Worm (Caenorhabditis elegans) whole organism, young adult: ENCODE data around the gene lgc-26.

Experiments
- B0261.1 ChIP-seq: sonication (generic microtip); optimal IDR thresholded peaks from 2 replicates; lab custom pipeline; 2016; ENCODE audit warnings: mild to moderate bottlenecking, missing genetic modification characterization, moderate library complexity, missing compliant biosample characterization
- C17E4.6 ChIP-seq: fragments of 200-800 bp; sonication (Bioruptor generic); IDR thresholded peaks from 2 replicates; pipeline ENCODE4 v1.3.6; 2022; ENCODE audit warnings: missing genetic modification reagents, missing genetic modification characterization, missing compliant biosample characterization
- F49E8.2 ChIP-seq: sonication (generic microtip); optimal IDR thresholded peaks from 3 replicates; lab custom pipeline; 2017; ENCODE audit warnings: missing genetic modification characterization, mild to moderate bottlenecking, missing compliant biosample characterization, antibody characterized with exemption, moderate library complexity; ENCODE audit not compliant: insufficient read depth
- akir-1 ChIP-seq: fragments of 200-800 bp; sonication (Bioruptor generic); optimal IDR thresholded peaks from 2 replicates; lab custom pipeline; 2018; ENCODE audit warnings: mild to moderate bottlenecking, missing genetic modification characterization, moderate library complexity, missing compliant biosample characterization
- ama-1 ChIP-seq, 3 experiments: fragments of 150-350 bp in 1 of 3; sonication (generic microtip) in 2 of 3; optimal IDR thresholded peaks; 2 replicates each; lab custom pipeline; 2014 to 2018; ENCODE audit warnings: missing biosample characterization in 2 of 3, missing genetic modification characterization in 2 of 3, missing genetic modification reagents in 2 of 3
- him-1 ChIP-seq: sonication (generic microtip); optimal IDR thresholded peaks from 2 replicates; lab custom pipeline; 2016; ENCODE audit warnings: missing genotype, missing genetic modification reagents, missing genetic modification characterization, missing compliant biosample characterization
- hrde-1 ChIP-seq: sonication (generic microtip); optimal IDR thresholded peaks from 2 replicates; lab custom pipeline; 2016; ENCODE audit warnings: missing genetic modification characterization, mild to moderate bottlenecking, missing compliant biosample characterization, moderate library complexity, missing genotype, missing genetic modification reagents, borderline replicate concordance
- lin-35 ChIP-seq, 3 experiments: fragments of 150-350 bp in 2 of 3; sonication (generic microtip) in 1 of 3; optimal IDR thresholded peaks; 2 replicates each; lab custom pipeline; 2014 to 2018; ENCODE audit warnings: missing biosample characterization in 3 of 3, missing genetic modification characterization in 3 of 3, missing genetic modification reagents in 3 of 3
- lir-1 ChIP-seq: fragments of 200-800 bp; sonication (Bioruptor generic); conservative IDR thresholded peaks from 2 replicates; pipeline ENCODE4 v1.3.6; 2022; ENCODE audit warnings: missing genetic modification reagents, missing genetic modification characterization, missing compliant biosample characterization
- pbrm-1 ChIP-seq: fragments of 200-800 bp; sonication (Bioruptor generic); IDR thresholded peaks from 2 replicates; pipeline ENCODE4 v1.3.6; 2022; ENCODE audit warnings: missing genetic modification reagents, missing genetic modification characterization, missing compliant biosample characterization
- sea-2 ChIP-seq: fragments of 200-800 bp; sonication (Bioruptor generic); IDR thresholded peaks from 2 replicates; pipeline ENCODE4 v1.3.6; 2022; ENCODE audit warnings: missing genetic modification characterization, missing compliant biosample characterization
- snpc-4 ChIP-seq, 5 experiments: fragments of 150-350 bp in 1 of 5; sonication (generic microtip) in 4 of 5; optimal IDR thresholded peaks; 2 replicates each; lab custom pipeline; 2014 to 2018; ENCODE audit warnings: missing genetic modification characterization in 5 of 5, missing biosample characterization in 3 of 5, antibody characterized with exemption in 2 of 5, mild to moderate bottlenecking in 2 of 5, missing compliant biosample characterization in 2 of 5, missing genotype in 2 of 5, moderate library complexity in 2 of 5, missing genetic modification reagents in 1 of 5
- tlf-1 ChIP-seq: fragments of 200-800 bp; sonication (Bioruptor generic); optimal IDR thresholded peaks from 2 replicates; lab custom pipeline; 2018; ENCODE audit warnings: mild to moderate bottlenecking, missing genetic modification characterization, missing compliant biosample characterization
- unc-130 ChIP-seq: sonication (generic microtip); optimal IDR thresholded peaks from 2 replicates; lab custom pipeline; 2016; ENCODE audit warnings: missing genetic modification reagents, missing genetic modification characterization, missing compliant biosample characterization

DNA sequence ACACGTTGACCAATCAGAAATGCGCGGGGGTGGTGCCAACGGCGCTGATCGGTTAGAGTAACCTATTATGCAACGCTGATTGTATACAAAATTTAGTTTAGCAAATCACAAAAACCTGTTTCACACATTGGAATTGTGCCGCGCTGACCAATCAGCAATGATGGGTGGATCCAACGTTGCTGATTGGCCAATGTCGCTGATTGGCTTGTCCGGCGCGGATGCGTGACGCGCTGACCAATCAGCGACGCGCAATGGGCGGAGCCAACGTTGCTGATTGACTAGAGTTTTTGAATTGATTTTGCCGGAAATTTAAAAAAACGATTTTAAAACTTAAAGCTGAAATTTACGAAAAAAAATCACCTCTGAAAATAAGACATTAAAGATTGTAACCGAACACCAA, 17.2 kb downstream of the lgc-26 start:
- no peak for TF ChIP-seq hrde-1 (tag; lab: Kevin White, UChicago)
- TF ChIP-seq C17E4.6 (GFP tag; lab: Robert Waterston, UW): no peak
- TF ChIP-seq F49E8.2 (tag; lab: Kevin White, UChicago): no peak
- TF ChIP-seq akir-1 (GFP tag; lab: Kevin White, UChicago): no peak
- TF ChIP-seq him-1 (tag; lab: Kevin White, UChicago): no peak
- TF ChIP-seq unc-130 (GFP tag; lab: Kevin White, UChicago): no peak
- TF ChIP-seq B0261.1: no peak
- TF ChIP-seq ama-1 (optimal IDR thresholded peaks at IDR 0.05; lab: Kevin White, UChicago): no peak
- no peak for TF ChIP-seq ama-1 (GFP tag; optimal IDR thresholded peaks at IDR 0.05; lab: Kevin White, UChicago)
- TF ChIP-seq pbrm-1 (GFP tag; lab: Robert Waterston, UW): no peak
- TF ChIP-seq snpc-4 (GFP tag; optimal IDR thresholded peaks at IDR 0.05; lab: Kevin White, UChicago): no peak
- TF ChIP-seq snpc-4 (tag; optimal IDR thresholded peaks at IDR 0.05; lab: Kevin White, UChicago): no peak
- TF ChIP-seq lir-1 (GFP tag; lab: Robert Waterston, UW): no peak
- no peak for TF ChIP-seq lin-35 (GFP tag; optimal IDR thresholded peaks at IDR 0.05; lab: Kevin White, UChicago)
- TF ChIP-seq sea-2 (GFP tag; lab: Robert Waterston, UW): no peak
- TF ChIP-seq tlf-1 (GFP tag; lab: Kevin White, UChicago): no peak
